Worm (Caenorhabditis elegans): ENCODE data around the gene F55D1.1.

The F55D1.1 gene

DNA sequence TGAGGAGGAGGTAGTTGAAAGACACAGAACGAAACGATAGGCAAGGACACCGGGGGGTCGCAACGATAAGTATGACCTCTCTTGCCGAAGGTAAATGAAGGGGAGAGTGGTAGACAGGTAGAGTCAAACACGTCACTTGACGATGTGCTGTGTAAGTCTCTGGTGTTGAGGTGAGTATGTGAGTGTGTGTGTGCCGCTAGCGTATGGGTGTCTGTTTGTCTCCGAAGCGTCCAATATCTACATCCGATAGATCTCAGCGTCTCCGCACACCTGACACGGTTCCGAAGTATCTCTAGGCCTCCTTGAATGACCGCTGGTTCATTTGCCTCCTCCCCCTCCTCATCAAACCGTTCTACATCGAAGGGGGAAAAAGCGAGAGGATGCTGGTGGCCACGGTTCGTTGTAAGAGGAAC is 14.5 kb upstream of the F55D1.1 start:
- no peak for TF ChIP-seq mbf-1 (tag; optimal IDR thresholded peaks at IDR 0.05)
- no peak for TF ChIP-seq unc-62 (GFP tag; optimal IDR thresholded peaks at IDR 0.05)
- TF ChIP-seq nhr-11 (tag; optimal IDR thresholded peaks at IDR 0.05), result no peak
- peak; percentile 69 for TF ChIP-seq peb-1 (tag; optimal IDR thresholded peaks at IDR 0.05)
- TF ChIP-seq fos-1 (tag; optimal IDR thresholded peaks at IDR 0.05), result peak; percentile 85
- peak; percentile 84 for TF ChIP-seq F13H6.1 (tag; optimal IDR thresholded peaks at IDR 0.05)
- peak; percentile 20 for TF ChIP-seq lin-11 (tag; optimal IDR thresholded peaks at IDR 0.05)
- peak; percentile 87 for TF ChIP-seq nhr-25 (tag; optimal IDR thresholded peaks at IDR 0.05)
- TF ChIP-seq ztf-11 (tag; optimal IDR thresholded peaks at IDR 0.05), result no peak
- TF ChIP-seq mdl-1 (tag; optimal IDR thresholded peaks at IDR 0.05), result peak in 1 of 2 experiments; percentile 24
- TF ChIP-seq gmeb-1 (tag; optimal IDR thresholded peaks at IDR 0.05), result peak; percentile 33
- no peak for TF ChIP-seq unc-39 (tag; optimal IDR thresholded peaks at IDR 0.05)
- TF ChIP-seq ceh-16 (tag; optimal IDR thresholded peaks at IDR 0.05), result peak; percentile 82
- TF ChIP-seq Y55F3AM.14 (GFP tag; optimal IDR thresholded peaks at IDR 0.05), result peak; percentile 10
- no peak for TF ChIP-seq mab-5 (tag; optimal IDR thresholded peaks at IDR 0.05)
- TF ChIP-seq ceh-82 (tag; optimal IDR thresholded peaks at IDR 0.05), result no peak
- no peak for TF ChIP-seq elt-1 (tag; optimal IDR thresholded peaks at IDR 0.05)
- peak; percentile 85 for TF ChIP-seq sma-3 (GFP tag; optimal IDR thresholded peaks at IDR 0.05)
- TF ChIP-seq zag-1 (tag; optimal IDR thresholded peaks at IDR 0.05), result no peak
- TF ChIP-seq nhr-21 (tag; optimal IDR thresholded peaks at IDR 0.05), result peak; percentile 66
- TF ChIP-seq nhr-6 (tag; optimal IDR thresholded peaks at IDR 0.05), result peak; percentile 70
- no peak for TF ChIP-seq ZK546.5 (tag; optimal IDR thresholded peaks at IDR 0.05)
- TF ChIP-seq sma-9 (GFP tag; optimal IDR thresholded peaks at IDR 0.05), result peak; percentile 86
- no peak for TF ChIP-seq sma-9 (tag; optimal IDR thresholded peaks at IDR 0.05)
- no peak for TF ChIP-seq alr-1 (tag; optimal IDR thresholded peaks at IDR 0.05)
- no peak for TF ChIP-seq R02D3.7 (tag; optimal IDR thresholded peaks at IDR 0.05)
- TF ChIP-seq skn-1 (tag; optimal IDR thresholded peaks at IDR 0.05), result no peak
- no peak for TF ChIP-seq dmd-4 (tag; optimal IDR thresholded peaks at IDR 0.05)
- TF ChIP-seq nhr-237 (tag; optimal IDR thresholded peaks at IDR 0.05), result no peak
- TF ChIP-seq crh-2 (tag; optimal IDR thresholded peaks at IDR 0.05), result peak; percentile 80
- no peak for TF ChIP-seq nhr-77 (tag; optimal IDR thresholded peaks at IDR 0.05)
- TF ChIP-seq nhr-12 (tag; optimal IDR thresholded peaks at IDR 0.05), result no peak
- TF ChIP-seq blmp-1 (tag; optimal IDR thresholded peaks at IDR 0.05; ENCODE audit: insufficient read depth), result peak; percentile 81
- no peak for TF ChIP-seq lin-39 (tag; optimal IDR thresholded peaks at IDR 0.05)
- no peak for TF ChIP-seq nhr-10 (tag; optimal IDR thresholded peaks at IDR 0.05)
- peak; percentile 58 for TF ChIP-seq egl-27 (tag; optimal IDR thresholded peaks at IDR 0.05)
- peak; percentile 96 for TF ChIP-seq nhr-129 (tag; optimal IDR thresholded peaks at IDR 0.05)
- TF ChIP-seq ama-1 (optimal IDR thresholded peaks at IDR 0.05), result no peak
- TF ChIP-seq snpc-4 (tag; optimal IDR thresholded peaks at IDR 0.05), result peak; percentile 32
- no peak for TF ChIP-seq ztf-4 (tag; optimal IDR thresholded peaks at IDR 0.05)
- TF ChIP-seq nhr-23 (tag; optimal IDR thresholded peaks at IDR 0.05), result no peak
- TF ChIP-seq sem-4 (tag; optimal IDR thresholded peaks at IDR 0.05), result peak; percentile 42
- peak in 1 of 2 experiments; percentile 51 for TF ChIP-seq lsy-2 (tag; optimal IDR thresholded peaks at IDR 0.05)
- no peak for TF ChIP-seq ztf-1 (GFP tag; conservative IDR thresholded peaks at IDR 0.05)
- TF ChIP-seq C34F6.9 (tag; optimal IDR thresholded peaks at IDR 0.05), result peak; percentile 62
- TF ChIP-seq unc-55 (GFP tag; optimal IDR thresholded peaks at IDR 0.05), result no peak
- TF ChIP-seq elt-3 (tag; optimal IDR thresholded peaks at IDR 0.05), result no peak
- TF ChIP-seq lin-13 (GFP tag; optimal IDR thresholded peaks at IDR 0.05), result peak; percentile 25
- no peak for TF ChIP-seq aly-2 (tag; optimal IDR thresholded peaks at IDR 0.05)

All from whole organism, L2 larva.